Fruit fly (Drosophila melanogaster): Measurements from ENCODE around the gene CG33169.
A peak's percentile ranks its signal among the peaks of the same experiment; 100 is the strongest.

CG33169 gene

dm6 chr3L:22837651-22838614 lies 25.7 kb upstream of the CG33169 start:
- TF ChIP-seq CG13204 (GFP tag; optimal IDR thresholded peaks at IDR 0.05) (no peak), Ets98B (GFP tag; IDR thresholded peaks at IDR 0.05) (peak; percentile 65), fd96Ca (GFP tag; IDR thresholded peaks at IDR 0.05) (peak; percentile 46; the same call in 2 of the 3 replicates), rn (GFP tag; IDR thresholded peaks at IDR 0.05) (no peak), EcR (GFP tag; optimal IDR thresholded peaks at IDR 0.05) (peak; percentile 53), D1 (tag; optimal IDR thresholded peaks at IDR 0.05) (no peak), gl (tag; optimal IDR thresholded peaks at IDR 0.05) (no peak), CG4496 (GFP tag; IDR thresholded peaks at IDR 0.05) (peak; percentile 74; the same call in 1 of the 3 replicates), CG12605 (GFP tag; IDR thresholded peaks at IDR 0.05) (peak; percentile 57), CG14655 (GFP tag; optimal IDR thresholded peaks at IDR 0.05) (peak; percentile 9), Pif1B (GFP tag; optimal IDR thresholded peaks at IDR 0.05) (no peak), CG10348 (GFP tag; IDR thresholded peaks at IDR 0.05) (no peak), Pif1A (GFP tag; optimal IDR thresholded peaks at IDR 0.05) (no peak), CG34367 (tag; optimal IDR thresholded peaks at IDR 0.05) (no peak), CG9948 (tag; optimal IDR thresholded peaks at IDR 0.05) (no peak), Snoo (tag; optimal IDR thresholded peaks at IDR 0.05) (no peak), CG17806 (tag; optimal IDR thresholded peaks at IDR 0.05) (no peak), CG32121 (GFP tag; IDR thresholded peaks at IDR 0.05) (peak; percentile 62; the same call in 1 of the 2 replicates)

- TF ChIP-seq rn (GFP tag; IDR thresholded peaks at IDR 0.05) (no peak), CG17806 (tag; optimal IDR thresholded peaks at IDR 0.05) (no peak), Ets98B (GFP tag; IDR thresholded peaks at IDR 0.05) (no peak), gl (tag; optimal IDR thresholded peaks at IDR 0.05) (no peak), CG10348 (GFP tag; IDR thresholded peaks at IDR 0.05) (no peak), CG34367 (tag; optimal IDR thresholded peaks at IDR 0.05) (no peak), CG8159 (tag; optimal IDR thresholded peaks at IDR 0.05) (no peak), CG8301 (tag; optimal IDR thresholded peaks at IDR 0.05) (no peak), D1 (tag; optimal IDR thresholded peaks at IDR 0.05) (no peak), CG14655 (GFP tag; optimal IDR thresholded peaks at IDR 0.05) (no peak), CG4496 (GFP tag; IDR thresholded peaks at IDR 0.05) (no peak), EcR (GFP tag; optimal IDR thresholded peaks at IDR 0.05) (no peak), CG9948 (tag; optimal IDR thresholded peaks at IDR 0.05) (no peak), CG32121 (GFP tag; IDR thresholded peaks at IDR 0.05) (no peak), Pif1B (GFP tag; optimal IDR thresholded peaks at IDR 0.05) (no peak), CG13204 (GFP tag; optimal IDR thresholded peaks at IDR 0.05) (no peak), Snoo (tag; optimal IDR thresholded peaks at IDR 0.05) (no peak), fd96Ca (GFP tag; IDR thresholded peaks at IDR 0.05) (no peak), CG12605 (GFP tag; IDR thresholded peaks at IDR 0.05) (no peak), Pif1A (GFP tag; optimal IDR thresholded peaks at IDR 0.05) (no peak)
These were observed 24.4 kb upstream of the CG33169 start for dm6 chr3L:22839243-22839642.

- TF ChIP-seq Ets98B (GFP tag; IDR thresholded peaks at IDR 0.05) (peak; percentile 47), CG8301 (tag; optimal IDR thresholded peaks at IDR 0.05) (peak; percentile 39), fd96Ca (GFP tag; IDR thresholded peaks at IDR 0.05) (peak; percentile 56; the same call in 1 of the 3 replicates), CG10348 (GFP tag; IDR thresholded peaks at IDR 0.05) (no peak), rn (GFP tag; IDR thresholded peaks at IDR 0.05) (peak; percentile 46; the same call in 1 of the 2 replicates), CG9948 (tag; optimal IDR thresholded peaks at IDR 0.05) (peak; percentile 33), CG34367 (tag; optimal IDR thresholded peaks at IDR 0.05) (peak; percentile 37), CG32121 (GFP tag; IDR thresholded peaks at IDR 0.05) (no peak; the same call in 1 of the 2 replicates), CG17806 (tag; optimal IDR thresholded peaks at IDR 0.05) (peak; percentile 18), gl (tag; optimal IDR thresholded peaks at IDR 0.05) (peak; percentile 76), Pif1A (GFP tag; optimal IDR thresholded peaks at IDR 0.05) (peak; percentile 45), EcR (GFP tag; optimal IDR thresholded peaks at IDR 0.05) (peak; percentile 98), Snoo (tag; optimal IDR thresholded peaks at IDR 0.05) (peak; percentile 46), CG14655 (GFP tag; optimal IDR thresholded peaks at IDR 0.05) (peak; percentile 63), Pif1B (GFP tag; optimal IDR thresholded peaks at IDR 0.05) (peak; percentile 46), D1 (tag; optimal IDR thresholded peaks at IDR 0.05) (no peak), CG12605 (GFP tag; IDR thresholded peaks at IDR 0.05) (peak; percentile 7; the same call in 1 of the 2 replicates), CG15710 (tag; optimal IDR thresholded peaks at IDR 0.05) (peak; percentile 63), CG13204 (GFP tag; optimal IDR thresholded peaks at IDR 0.05) (peak; percentile 97), CG4496 (GFP tag; IDR thresholded peaks at IDR 0.05) (peak; percentile 56), CG8159 (tag; optimal IDR thresholded peaks at IDR 0.05) (peak; percentile 55)
These were observed 23.9 kb upstream of the CG33169 start for dm6 chr3L:22839726-22840228.

- no peak for TF ChIP-seq D1 (tag; optimal IDR thresholded peaks at IDR 0.05)
- TF ChIP-seq CG9948 (tag; optimal IDR thresholded peaks at IDR 0.05), result no peak
- no peak for TF ChIP-seq Pif1A (GFP tag; optimal IDR thresholded peaks at IDR 0.05)
- no peak for TF ChIP-seq fd96Ca (GFP tag; IDR thresholded peaks at IDR 0.05)
- no peak for TF ChIP-seq CG4496 (GFP tag; IDR thresholded peaks at IDR 0.05)
- no peak for TF ChIP-seq CG12605 (GFP tag; IDR thresholded peaks at IDR 0.05)
- no peak for TF ChIP-seq CG13204 (GFP tag; optimal IDR thresholded peaks at IDR 0.05)
- no peak for TF ChIP-seq EcR (GFP tag; optimal IDR thresholded peaks at IDR 0.05)
- TF ChIP-seq CG14655 (GFP tag; optimal IDR thresholded peaks at IDR 0.05), result no peak
- no peak for TF ChIP-seq CG8301 (tag; optimal IDR thresholded peaks at IDR 0.05)
These were observed 20.6 kb upstream of the CG33169 start for dm6 chr3L:22843094-22843493.

dm6 chr3L:22847679-22848118 lies 16.0 kb upstream of the CG33169 start:
- TF ChIP-seq CG34367 (tag; optimal IDR thresholded peaks at IDR 0.05) (no peak), CG10348 (GFP tag; IDR thresholded peaks at IDR 0.05) (no peak), EcR (GFP tag; optimal IDR thresholded peaks at IDR 0.05) (peak; percentile 16), CG12605 (GFP tag; IDR thresholded peaks at IDR 0.05) (peak; percentile 33; the same call in 1 of the 2 replicates), D1 (tag; optimal IDR thresholded peaks at IDR 0.05) (no peak), CG15710 (tag; optimal IDR thresholded peaks at IDR 0.05) (no peak), CG14655 (GFP tag; optimal IDR thresholded peaks at IDR 0.05) (no peak), Pif1A (GFP tag; optimal IDR thresholded peaks at IDR 0.05) (no peak), CG9948 (tag; optimal IDR thresholded peaks at IDR 0.05) (no peak), CG8301 (tag; optimal IDR thresholded peaks at IDR 0.05) (no peak), CG8159 (tag; optimal IDR thresholded peaks at IDR 0.05) (peak; percentile 11), CG4496 (GFP tag; IDR thresholded peaks at IDR 0.05) (0 out of 3 replicates have a peak, but pooled peaks have one; percentile 41), Pif1B (GFP tag; optimal IDR thresholded peaks at IDR 0.05) (no peak), Ets98B (GFP tag; IDR thresholded peaks at IDR 0.05) (peak; percentile 26; the same call in 1 of the 2 replicates), CG13204 (GFP tag; optimal IDR thresholded peaks at IDR 0.05) (peak; percentile 24), CG32121 (GFP tag; IDR thresholded peaks at IDR 0.05) (no peak), Snoo (tag; optimal IDR thresholded peaks at IDR 0.05) (peak; percentile 3), rn (GFP tag; IDR thresholded peaks at IDR 0.05) (no peak), fd96Ca (GFP tag; IDR thresholded peaks at IDR 0.05) (0 out of 3 replicates have a peak, but pooled peaks have one; percentile 27), CG17806 (tag; optimal IDR thresholded peaks at IDR 0.05) (no peak), gl (tag; optimal IDR thresholded peaks at IDR 0.05) (peak; percentile 64)

Measured in whole organism, pupa.